Worm (Caenorhabditis elegans): ENCODE data around the gene snu-66.

ce11 chrV:7624652-7625051 is 49.2 kb upstream of the snu-66 start, which contains the start of gene grsp-4:
- TF ChIP-seq unc-62 (GFP tag; optimal IDR thresholded peaks at IDR 0.05) (no peak), skn-1 (tag; optimal IDR thresholded peaks at IDR 0.05) (no peak), nhr-12 (tag; optimal IDR thresholded peaks at IDR 0.05) (no peak), nhr-23 (tag; optimal IDR thresholded peaks at IDR 0.05) (no peak), F13H6.1 (tag; optimal IDR thresholded peaks at IDR 0.05) (no peak)

All from whole organism, L2 larva.